Fruit fly (Drosophila melanogaster) whole organism, embryonic: ENCODE data around the gene Acf.
A peak's percentile ranks its signal among the peaks of the same experiment; 100 is the strongest.

Experiments
- Adf1 ChIP-seq: fragments of 200-800 bp; sonication (Bioruptor generic); IDR thresholded peaks from 2 replicates; pipeline ENCODE4 v1.3.6; 2022; ENCODE audit warnings: missing biosample characterization, missing genetic modification characterization
- Aef1 ChIP-seq: fragments of 200-800 bp; sonication (Bioruptor generic); IDR thresholded peaks from 3 replicates; pipeline ENCODE4 v1.3.6; 2022; ENCODE audit warnings: missing biosample characterization, missing genetic modification characterization
- Atf-2 ChIP-seq: fragments of 200-800 bp; sonication (Bioruptor generic); optimal IDR thresholded peaks from 2 replicates; lab custom pipeline; 2016; ENCODE audit warnings: missing biosample characterization, missing genetic modification characterization
- CG10209 ChIP-seq: fragments of 200-800 bp; sonication (Bioruptor generic); optimal IDR thresholded peaks from 3 replicates; lab custom pipeline; 2017; ENCODE audit warnings: missing biosample characterization, mild to moderate bottlenecking, missing genetic modification characterization, missing genetic modification reagents
- CG11398 ChIP-seq: fragments of 200-800 bp; sonication (Bioruptor generic); optimal IDR thresholded peaks from 2 replicates; lab custom pipeline; 2016; ENCODE audit warnings: missing biosample characterization, missing genetic modification characterization
- CG11695 ChIP-seq: fragments of 200-800 bp; sonication (Bioruptor generic); IDR thresholded peaks from 3 replicates; pipeline ENCODE4 v1.3.6; 2022; ENCODE audit warnings: missing biosample characterization, missing genetic modification characterization
- CG12071 ChIP-seq: fragments of 200-800 bp; sonication (Bioruptor generic); optimal IDR thresholded peaks from 3 replicates; lab custom pipeline; 2018; ENCODE audit warnings: missing biosample characterization, mild to moderate bottlenecking, missing genetic modification characterization
- CG12236 ChIP-seq: fragments of 200-800 bp; sonication (Bioruptor generic); optimal IDR thresholded peaks from 2 replicates; lab custom pipeline; 2016; ENCODE audit warnings: missing biosample characterization, missing genetic modification characterization
- CG14710 ChIP-seq: fragments of 200-800 bp; sonication (Bioruptor generic); optimal IDR thresholded peaks from 3 replicates; lab custom pipeline; 2019; ENCODE audit warnings: missing biosample characterization, mild to moderate bottlenecking, missing genetic modification characterization, moderate library complexity
- CG17912 ChIP-seq: fragments of 200-800 bp; sonication (Bioruptor generic); optimal IDR thresholded peaks from 2 replicates; lab custom pipeline; 2018; ENCODE audit warnings: missing biosample characterization, mild to moderate bottlenecking, missing genetic modification characterization
- CG18764 ChIP-seq: fragments of 200-800 bp; sonication (Bioruptor generic); optimal IDR thresholded peaks from 3 replicates; lab custom pipeline; 2016; ENCODE audit warnings: missing biosample characterization, missing genetic modification characterization
- CG3838 ChIP-seq: fragments of 200-800 bp; sonication (Bioruptor generic); optimal IDR thresholded peaks from 3 replicates; lab custom pipeline; 2016; ENCODE audit warnings: missing biosample characterization, missing genetic modification characterization
- CG6272 ChIP-seq: fragments of 200-800 bp; sonication (Bioruptor generic); IDR thresholded peaks from 2 replicates; pipeline ENCODE4 v1.3.6; 2022; ENCODE audit warnings: missing biosample characterization, missing genetic modification characterization
- CG6654 ChIP-seq: fragments of 200-800 bp; sonication (Bioruptor generic); optimal IDR thresholded peaks from 2 replicates; lab custom pipeline; 2017; ENCODE audit warnings: missing biosample characterization, mild to moderate bottlenecking, missing genetic modification characterization
- CG6765 ChIP-seq: fragments of 200-800 bp; sonication (Bioruptor generic); optimal IDR thresholded peaks from 3 replicates; lab custom pipeline; 2017; ENCODE audit warnings: missing biosample characterization, mild to moderate bottlenecking, missing genetic modification characterization
- CG6791 ChIP-seq: fragments of 200-800 bp; sonication (Bioruptor generic); IDR thresholded peaks from 3 replicates; pipeline ENCODE4 v1.3.6; 2022; ENCODE audit warnings: missing biosample characterization, missing genetic modification characterization; ENCODE audit not compliant: partially characterized antibody
- CG6813 ChIP-seq: fragments of 200-800 bp; sonication (Bioruptor generic); optimal IDR thresholded peaks from 2 replicates; lab custom pipeline; 2017; ENCODE audit warnings: missing biosample characterization, missing genetic modification characterization, mild to moderate bottlenecking, moderate library complexity, missing genetic modification reagents
- CG7357 ChIP-seq: fragments of 200-800 bp; sonication (Bioruptor generic); IDR thresholded peaks from 3 replicates; pipeline ENCODE4 v1.3.6; 2022; ENCODE audit warnings: missing biosample characterization, missing genetic modification characterization
- CG7839 ChIP-seq: fragments of 200-800 bp; sonication (Bioruptor generic); optimal IDR thresholded peaks from 3 replicates; lab custom pipeline; 2018; ENCODE audit warnings: missing biosample characterization, mild to moderate bottlenecking, missing genetic modification characterization, moderate library complexity
- CG8765 ChIP-seq: fragments of 200-800 bp; sonication (Bioruptor generic); IDR thresholded peaks from 2 replicates; pipeline ENCODE4 v1.3.6; 2022; ENCODE audit warnings: missing biosample characterization, missing genetic modification characterization
- CG9932 ChIP-seq: fragments of 200-800 bp; sonication (Bioruptor generic); IDR thresholded peaks from 2 replicates; pipeline ENCODE4 v1.3.6; 2022; ENCODE audit warnings: missing biosample characterization, missing genetic modification characterization
- Dad ChIP-seq: fragments of 200-800 bp; sonication (Bioruptor generic); optimal IDR thresholded peaks from 3 replicates; lab custom pipeline; 2016; ENCODE audit warnings: missing biosample characterization, missing genetic modification characterization
- H2.0 ChIP-seq: fragments of 200-800 bp; sonication (Bioruptor generic); IDR thresholded peaks from 2 replicates; pipeline ENCODE4 v1.3.6; 2022; ENCODE audit warnings: missing biosample characterization, missing genetic modification characterization
- Lpt ChIP-seq: fragments of >200 bp; optimal IDR thresholded peaks from 2 replicates; lab custom pipeline; 2018; ENCODE audit warnings: missing biosample characterization, missing genetic modification characterization
- MBD-R2 ChIP-seq: fragments of 200-800 bp; sonication (Bioruptor generic); IDR thresholded peaks from 2 replicates; pipeline ENCODE4 v1.3.6; 2022; ENCODE audit warnings: missing biosample characterization, missing genetic modification characterization
- Nf-YA ChIP-seq: fragments of 200-800 bp; sonication (Bioruptor generic); IDR thresholded peaks from 2 replicates; pipeline ENCODE4 v1.3.6; 2022; ENCODE audit warnings: missing biosample characterization, missing genetic modification characterization
- Nf-YB ChIP-seq: fragments of 200-800 bp; sonication (Bioruptor generic); optimal IDR thresholded peaks from 3 replicates; lab custom pipeline; 2019; ENCODE audit warnings: missing biosample characterization, mild to moderate bottlenecking, missing genetic modification characterization, moderate library complexity
- Nf-YC ChIP-seq: fragments of 200-800 bp; optimal IDR thresholded peaks from 3 replicates; lab custom pipeline; 2019; ENCODE audit warnings: missing biosample characterization, mild to moderate bottlenecking, missing genetic modification characterization, moderate library complexity
- Optix ChIP-seq: fragments of 200-800 bp; sonication (Bioruptor generic); IDR thresholded peaks from 3 replicates; pipeline ENCODE4 v1.3.6; 2022; ENCODE audit warnings: missing biosample characterization, missing genetic modification characterization
- Side ChIP-seq: fragments of 200-800 bp; sonication (Bioruptor generic); optimal IDR thresholded peaks from 2 replicates; lab custom pipeline; 2016; ENCODE audit warnings: missing biosample characterization, missing genetic modification characterization
- Sox102F ChIP-seq: fragments of 200-800 bp; sonication (Bioruptor generic); optimal IDR thresholded peaks from 2 replicates; lab custom pipeline; 2018; ENCODE audit warnings: missing biosample characterization, mild to moderate bottlenecking, missing genetic modification characterization, moderate library complexity
- Stat92E ChIP-seq, 3 experiments: fragments of >200 bp in 2 of 3; fragments of 200-800 bp in 1 of 3; sonication (Bioruptor generic) in 1 of 3; optimal IDR thresholded peaks; 2 replicates each; lab custom pipeline; 2017 to 2019; ENCODE audit warnings: missing biosample characterization in 3 of 3, missing genetic modification characterization in 3 of 3, mild to moderate bottlenecking in 1 of 3, moderate library complexity in 1 of 3
- Usf ChIP-seq: fragments of 200-800 bp; sonication (Bioruptor generic); optimal IDR thresholded peaks from 2 replicates; lab custom pipeline; 2017; ENCODE audit warnings: missing genotype, missing biosample characterization, missing genetic modification characterization
- ara ChIP-seq: fragments of 200-800 bp; sonication (Bioruptor generic); IDR thresholded peaks from 2 replicates; pipeline ENCODE4 v1.3.6; 2022; ENCODE audit warnings: missing biosample characterization, missing genetic modification characterization
- btn ChIP-seq: fragments of 200-800 bp; sonication (Bioruptor generic); optimal IDR thresholded peaks from 2 replicates; lab custom pipeline; 2016; ENCODE audit warnings: missing biosample characterization, missing genetic modification characterization
- cato ChIP-seq: fragments of 200-800 bp; sonication (Bioruptor generic); optimal IDR thresholded peaks from 2 replicates; lab custom pipeline; 2016; ENCODE audit warnings: missing biosample characterization, missing genetic modification characterization, borderline replicate concordance
- chif ChIP-seq, 2 experiments: fragments of 200-800 bp; sonication (Bioruptor generic); optimal IDR thresholded peaks; 3 replicates each; lab custom pipeline; 2016; ENCODE audit warnings: missing biosample characterization in 2 of 2, missing genetic modification characterization in 2 of 2
- emc ChIP-seq: fragments of 200-800 bp; sonication (Bioruptor generic); optimal IDR thresholded peaks from 2 replicates; lab custom pipeline; 2016; ENCODE audit warnings: missing biosample characterization, missing genetic modification characterization
- ems ChIP-seq: fragments of 200-800 bp; sonication (Bioruptor generic); optimal IDR thresholded peaks from 3 replicates; lab custom pipeline; 2016; ENCODE audit warnings: missing biosample characterization, missing genetic modification characterization
- grn ChIP-seq: fragments of 200-800 bp; sonication (Bioruptor generic); optimal IDR thresholded peaks from 3 replicates; lab custom pipeline; 2017; ENCODE audit warnings: missing biosample characterization, missing genetic modification characterization
- jumu ChIP-seq: fragments of 200-800 bp; sonication (Bioruptor generic); optimal IDR thresholded peaks from 3 replicates; lab custom pipeline; 2016; ENCODE audit warnings: missing biosample characterization, missing genetic modification characterization
- kni ChIP-seq: fragments of 200-800 bp; sonication (Bioruptor generic); optimal IDR thresholded peaks from 3 replicates; lab custom pipeline; 2017; ENCODE audit warnings: mild to moderate bottlenecking, missing biosample characterization, missing genetic modification reagents, missing genetic modification characterization
- salm ChIP-seq: fragments of 200-800 bp; sonication (Bioruptor generic); optimal IDR thresholded peaks from 2 replicates; lab custom pipeline; 2018; ENCODE audit warnings: missing biosample characterization, mild to moderate bottlenecking, missing genetic modification characterization
- slp2 ChIP-seq: fragments of 200-800 bp; sonication (Bioruptor generic); optimal IDR thresholded peaks from 2 replicates; lab custom pipeline; 2016; ENCODE audit warnings: missing biosample characterization, missing genetic modification characterization
- twi ChIP-seq: fragments of 200-800 bp; optimal IDR thresholded peaks from 2 replicates; lab custom pipeline; 2019; ENCODE audit warnings: missing biosample characterization, mild to moderate bottlenecking, missing genetic modification characterization, moderate library complexity
- unc-4 ChIP-seq: fragments of 200-800 bp; sonication (Bioruptor generic); IDR thresholded peaks from 2 replicates; pipeline ENCODE4 v1.3.6; 2022; ENCODE audit warnings: missing biosample characterization, missing genetic modification characterization; ENCODE audit not compliant: partially characterized antibody
- unpg ChIP-seq: fragments of 200-800 bp; sonication (Bioruptor generic); optimal IDR thresholded peaks from 3 replicates; lab custom pipeline; 2018; ENCODE audit warnings: missing biosample characterization, mild to moderate bottlenecking, missing genetic modification characterization, moderate library complexity
- vnd ChIP-seq: fragments of 200-800 bp; sonication (Bioruptor generic); IDR thresholded peaks from 3 replicates; pipeline ENCODE4 v1.3.6; 2022; ENCODE audit warnings: missing biosample characterization, missing genetic modification characterization; ENCODE audit not compliant: partially characterized antibody

Acf gene

dm6 chr3R:31776583-31777362, 17.0 kb upstream of the Acf start, which contains the start of the genes CG2126 and faf (continued):
- peak; percentile 76; the same call in 2 of the 3 replicates for TF ChIP-seq CG11695 (GFP tag; lab: Robert Waterston, UW)
- TF ChIP-seq vnd (GFP tag; lab: Robert Waterston, UW) = 0 out of 3 replicates have a peak, but pooled peaks have one; percentile 48
- TF ChIP-seq CG9932 (GFP tag; lab: Robert Waterston, UW) = peak; percentile 87
- TF ChIP-seq CG11398 (GFP tag; lab: Kevin White, UChicago) = no peak
- no peak for TF ChIP-seq CG12236 (GFP tag; lab: Kevin White, UChicago)
- TF ChIP-seq unpg (GFP tag; lab: Kevin White, UChicago) = peak; percentile 82
- no peak for TF ChIP-seq btn
- peak; percentile 48 for TF ChIP-seq Usf (GFP tag; lab: Kevin White, UChicago)
- TF ChIP-seq salm = peak; percentile 29
- peak; percentile 62; the same call in 1 of the 2 replicates for TF ChIP-seq ara (GFP tag; lab: Robert Waterston, UW)
- peak; percentile 1 for TF ChIP-seq slp2
- TF ChIP-seq CG14710 = peak; percentile 86
- peak; percentile 42 for TF ChIP-seq CG17912
- TF ChIP-seq CG7357 = peak; percentile 47; the same call in 1 of the 3 replicates
- peak; percentile 29 for TF ChIP-seq CG6654 (GFP tag; lab: Kevin White, UChicago)
- TF ChIP-seq CG10209 (GFP tag; lab: Kevin White, UChicago) = peak; percentile 73
- TF ChIP-seq CG8765 = peak; percentile 46; the same call in 1 of the 2 replicates
- TF ChIP-seq MBD-R2 = peak; percentile 29
- TF ChIP-seq unc-4 = peak; percentile 50; the same call in 1 of the 2 replicates
- peak; percentile 26 for TF ChIP-seq emc (GFP tag; lab: Kevin White, UChicago)
- peak; percentile 13 for TF ChIP-seq CG6765 (GFP tag; lab: Kevin White, UChicago)
- peak; percentile 34 for TF ChIP-seq Atf-2
- TF ChIP-seq CG3838 = no peak
- peak; percentile 47 for TF ChIP-seq ems (GFP tag; lab: Kevin White, UChicago)
- TF ChIP-seq Lpt (GFP tag; lab: Kevin White, UChicago) = no peak
- TF ChIP-seq Nf-YA (GFP tag; lab: Robert Waterston, UW) = peak; percentile 46; the same call in 1 of the 2 replicates
- TF ChIP-seq Aef1 = peak; percentile 61; the same call in 2 of the 3 replicates
- TF ChIP-seq CG18764 = peak; percentile 73
- TF ChIP-seq kni = peak; percentile 56
- TF ChIP-seq CG6813 = peak; percentile 14
- peak; percentile 5 for TF ChIP-seq Dad (GFP tag; lab: Kevin White, UChicago)
- peak; percentile 12 for TF ChIP-seq jumu (GFP tag; lab: Kevin White, UChicago)
- TF ChIP-seq Stat92E (GFP tag; optimal IDR thresholded peaks at IDR 0.05; lab: Kevin White, UChicago) = no peak
- TF ChIP-seq twi (tag; lab: Kevin White, UChicago) = peak; percentile 58
- peak; percentile 76 for TF ChIP-seq Nf-YC (tag; lab: Kevin White, UChicago)
- TF ChIP-seq CG6791 = no peak
- TF ChIP-seq H2.0 = peak; percentile 78
- TF ChIP-seq chif (GFP tag; optimal IDR thresholded peaks at IDR 0.05; lab: Kevin White, UChicago) = peak in 1 of 2 experiments; percentile 39
- peak; percentile 66 for TF ChIP-seq Nf-YB (GFP tag; lab: Kevin White, UChicago)
- TF ChIP-seq CG12071 (GFP tag; lab: Kevin White, UChicago) = peak; percentile 9
- TF ChIP-seq cato = peak; percentile 60
- TF ChIP-seq CG6272 (GFP tag; lab: Robert Waterston, UW) = peak; percentile 66; the same call in 1 of the 2 replicates
- peak; percentile 82 for TF ChIP-seq Sox102F (GFP tag; lab: Kevin White, UChicago)
- peak; percentile 18; the same call in 1 of the 2 replicates for TF ChIP-seq Adf1 (GFP tag; lab: Robert Waterston, UW)
- TF ChIP-seq grn (GFP tag; lab: Kevin White, UChicago) = no peak
- TF ChIP-seq Optix = no peak; the same call in 2 of the 3 replicates
- TF ChIP-seq CG7839 (tag; lab: Kevin White, UChicago) = peak; percentile 83
- TF ChIP-seq Side (GFP tag; lab: Kevin White, UChicago) = peak; percentile 31
